Worm (Caenorhabditis elegans) whole organism, L4 larva: ENCODE measurements around the gene str-196.

Experiments
- D1046.2 ChIP-seq: fragments of 200-800 bp; sonication (Bioruptor generic); IDR thresholded peaks from 2 replicates; pipeline ENCODE4 v1.3.6; 2022; ENCODE audit warnings: missing genetic modification characterization, missing compliant biosample characterization
- F10B5.3 ChIP-seq: sonication (generic microtip); optimal IDR thresholded peaks from 2 replicates; lab custom pipeline; 2016; ENCODE audit warnings: mild to moderate bottlenecking, missing genetic modification characterization, missing compliant biosample characterization
- F26F4.8 ChIP-seq: fragments of 200-800 bp; sonication (Bioruptor generic); conservative IDR thresholded peaks from 2 replicates; pipeline ENCODE4 v1.3.6; 2022; ENCODE audit warnings: missing genetic modification characterization, missing compliant biosample characterization
- R02D3.7 ChIP-seq: fragments of 150-350 bp; sonication (generic microtip); optimal IDR thresholded peaks from 3 replicates; lab custom pipeline; 2014; ENCODE audit warnings: missing biosample characterization, missing genetic modification characterization
- T26A8.4 ChIP-seq: fragments of 200-800 bp; sonication (Bioruptor generic); IDR thresholded peaks from 2 replicates; pipeline ENCODE4 v1.3.6; 2022; ENCODE audit warnings: missing genetic modification characterization, missing compliant biosample characterization
- ZK337.2 ChIP-seq: fragments of 200-800 bp; sonication (Bioruptor generic); IDR thresholded peaks from 2 replicates; pipeline ENCODE4 v1.3.6; 2022; ENCODE audit warnings: missing genetic modification reagents, missing genetic modification characterization, missing compliant biosample characterization
- aha-1 ChIP-seq: fragments of 150-350 bp; peaks from one replicate; lab custom pipeline; 2014; ENCODE audit warnings: missing biosample characterization, missing genetic modification characterization
- aly-2 ChIP-seq: sonication (generic microtip); optimal IDR thresholded peaks from 2 replicates; lab custom pipeline; 2018; ENCODE audit warnings: missing biosample characterization, missing genetic modification characterization
- arid-1 ChIP-seq: fragments of 200-800 bp; sonication (Bioruptor generic); conservative IDR thresholded peaks from 2 replicates; pipeline ENCODE4 v1.3.6; 2022; ENCODE audit warnings: missing genetic modification reagents, missing genetic modification characterization, missing compliant biosample characterization
- ceh-28 ChIP-seq: fragments of 150-350 bp; optimal IDR thresholded peaks from 2 replicates; lab custom pipeline; 2014; ENCODE audit warnings: missing biosample characterization, missing genetic modification reagents, missing genetic modification characterization
- ceh-44 ChIP-seq: fragments of 200-800 bp; sonication (Bioruptor generic); IDR thresholded peaks from 2 replicates; pipeline ENCODE4 v1.3.6; 2022; ENCODE audit warnings: missing genetic modification reagents, missing genetic modification characterization, missing compliant biosample characterization
- ceh-62 ChIP-seq: sonication (generic microtip); optimal IDR thresholded peaks from 2 replicates; lab custom pipeline; 2017; ENCODE audit warnings: missing biosample characterization, missing genetic modification characterization
- ceh-82 ChIP-seq: sonication (generic microtip); optimal IDR thresholded peaks from 2 replicates; lab custom pipeline; 2017; ENCODE audit warnings: missing biosample characterization, missing genetic modification characterization
- daf-16 ChIP-seq, 3 experiments: sonication (generic microtip); optimal IDR thresholded peaks; 2 replicates each; lab custom pipeline; 2016 to 2017; ENCODE audit warnings: missing genetic modification characterization in 3 of 3, missing genetic modification reagents in 3 of 3, mild to moderate bottlenecking in 2 of 3, missing compliant biosample characterization in 2 of 3, missing biosample characterization in 1 of 3, moderate library complexity in 1 of 3
- dmd-6 ChIP-seq: fragments of 200-800 bp; sonication (Bioruptor generic); IDR thresholded peaks from 2 replicates; pipeline ENCODE4 v1.3.6; 2022; ENCODE audit warnings: missing genetic modification reagents, missing genetic modification characterization, missing compliant biosample characterization
- dpl-1 ChIP-seq: fragments of 150-350 bp; optimal IDR thresholded peaks from 2 replicates; lab custom pipeline; 2014; ENCODE audit warnings: missing biosample characterization, missing genetic modification reagents, missing genetic modification characterization
- dve-1 ChIP-seq: sonication (generic microtip); optimal IDR thresholded peaks from 2 replicates; lab custom pipeline; 2017; ENCODE audit warnings: antibody characterized with exemption, mild to moderate bottlenecking, missing genetic modification characterization, missing compliant biosample characterization; ENCODE audit not compliant: insufficient read depth
- hif-1 ChIP-seq, 2 experiments: sonication (generic microtip); optimal IDR thresholded peaks; 2 replicates each; lab custom pipeline; 2016 to 2017; ENCODE audit warnings: missing compliant biosample characterization in 2 of 2, missing genetic modification characterization in 2 of 2, missing genetic modification reagents in 2 of 2, missing genotype in 2 of 2, mild to moderate bottlenecking in 1 of 2
- hlh-11 ChIP-seq: fragments of 200-800 bp; sonication (Bioruptor generic); optimal IDR thresholded peaks from 2 replicates; lab custom pipeline; 2018; ENCODE audit warnings: mild to moderate bottlenecking, missing genetic modification characterization, missing compliant biosample characterization
- hlh-30 ChIP-seq: sonication (generic microtip); optimal IDR thresholded peaks from 2 replicates; lab custom pipeline; 2017; ENCODE audit warnings: antibody characterized with exemption, mild to moderate bottlenecking, missing genetic modification characterization, missing compliant biosample characterization; ENCODE audit not compliant: insufficient read depth
- lin-1 ChIP-seq: fragments of 200-800 bp; sonication (Bioruptor generic); IDR thresholded peaks from 2 replicates; pipeline ENCODE4 v1.3.6; 2022; ENCODE audit warnings: missing genetic modification reagents, missing genetic modification characterization, missing compliant biosample characterization
- lin-13 ChIP-seq: fragments of 150-350 bp; optimal IDR thresholded peaks from 2 replicates; lab custom pipeline; 2014; ENCODE audit warnings: missing biosample characterization, missing genetic modification reagents, missing genetic modification characterization
- lin-39 ChIP-seq: fragments of 150-350 bp; optimal IDR thresholded peaks from 2 replicates; lab custom pipeline; 2014; ENCODE audit warnings: missing biosample characterization, missing genetic modification reagents, missing genetic modification characterization
- lir-3 ChIP-seq: sonication (generic microtip); optimal IDR thresholded peaks from 2 replicates; lab custom pipeline; 2016; ENCODE audit warnings: mild to moderate bottlenecking, missing genetic modification characterization, missing compliant biosample characterization
- mdl-1 ChIP-seq, 2 experiments: fragments of 150-350 bp in 1 of 2; sonication (generic microtip) in 1 of 2; optimal IDR thresholded peaks; 2 replicates each; lab custom pipeline; 2014 to 2017; ENCODE audit warnings: missing biosample characterization in 2 of 2, missing genetic modification characterization in 2 of 2
- mdt-29 ChIP-seq: fragments of 200-800 bp; sonication (Bioruptor generic); IDR thresholded peaks from 2 replicates; pipeline ENCODE4 v1.3.6; 2022; ENCODE audit warnings: missing genetic modification reagents, missing genetic modification characterization, missing compliant biosample characterization
- mes-2 ChIP-seq: sonication (generic microtip); optimal IDR thresholded peaks from 2 replicates; lab custom pipeline; 2016; ENCODE audit warnings: missing genotype, mild to moderate bottlenecking, missing genetic modification characterization, missing compliant biosample characterization; ENCODE audit not compliant: poor library complexity, severe bottlenecking
- mxl-3 ChIP-seq: fragments of 200-800 bp; sonication (Bioruptor generic); optimal IDR thresholded peaks from 2 replicates; lab custom pipeline; 2018; ENCODE audit warnings: mild to moderate bottlenecking, missing genetic modification characterization, missing compliant biosample characterization
- nhr-102 ChIP-seq: sonication (generic microtip); optimal IDR thresholded peaks from 2 replicates; lab custom pipeline; 2016; ENCODE audit warnings: mild to moderate bottlenecking, missing genetic modification characterization, moderate library complexity, missing compliant biosample characterization
- nhr-11 ChIP-seq: fragments of 150-350 bp; optimal IDR thresholded peaks from 2 replicates; lab custom pipeline; 2014; ENCODE audit warnings: missing biosample characterization, missing genetic modification characterization
- nhr-237 ChIP-seq: sonication (generic microtip); optimal IDR thresholded peaks from 2 replicates; lab custom pipeline; 2017; ENCODE audit warnings: missing biosample characterization, missing genetic modification characterization
- nhr-28 ChIP-seq: fragments of 150-350 bp; optimal IDR thresholded peaks from 2 replicates; lab custom pipeline; 2014; ENCODE audit warnings: missing biosample characterization, missing genetic modification characterization
- nhr-41 ChIP-seq: fragments of 200-800 bp; sonication (Bioruptor generic); IDR thresholded peaks from 2 replicates; pipeline ENCODE4 v1.3.6; 2022; ENCODE audit warnings: missing genetic modification reagents, missing genetic modification characterization, missing compliant biosample characterization
- nhr-42 ChIP-seq: fragments of 200-800 bp; sonication (Bioruptor generic); IDR thresholded peaks from 2 replicates; pipeline ENCODE4 v1.3.6; 2022; ENCODE audit warnings: missing genetic modification characterization, missing compliant biosample characterization
- nhr-77 ChIP-seq: fragments of 150-350 bp; optimal IDR thresholded peaks from 2 replicates; lab custom pipeline; 2014; ENCODE audit warnings: missing biosample characterization, missing genetic modification characterization
- pha-4 ChIP-seq, 2 experiments: fragments of 150-350 bp in 1 of 2; fragments of 200-800 bp in 1 of 2; sonication (Bioruptor generic) in 1 of 2; IDR thresholded peaks in 1 of 2; optimal IDR thresholded peaks in 1 of 2; 2 replicates each; pipeline versions ENCODE4 v1.3.6 to Lab custom; 2014 to 2022; ENCODE audit warnings: missing genetic modification characterization in 2 of 2, missing genetic modification reagents in 2 of 2, missing biosample characterization in 1 of 2, missing compliant biosample characterization in 1 of 2
- php-3 ChIP-seq: fragments of 200-800 bp; sonication (Bioruptor generic); IDR thresholded peaks from 2 replicates; pipeline ENCODE4 v1.3.6; 2022; ENCODE audit warnings: missing genetic modification reagents, missing genetic modification characterization, missing compliant biosample characterization
- pqm-1 ChIP-seq: sonication (generic microtip); optimal IDR thresholded peaks from 2 replicates; lab custom pipeline; 2017; ENCODE audit warnings: missing biosample characterization, missing genetic modification characterization
- sdz-12 ChIP-seq: fragments of 200-800 bp; sonication (Bioruptor generic); optimal IDR thresholded peaks from 2 replicates; lab custom pipeline; 2018; ENCODE audit warnings: mild to moderate bottlenecking, missing genetic modification characterization, missing compliant biosample characterization
- snpc-4 ChIP-seq: fragments of 150-350 bp; optimal IDR thresholded peaks from 2 replicates; lab custom pipeline; 2014; ENCODE audit warnings: missing biosample characterization, missing genetic modification characterization
- spr-1 ChIP-seq: sonication (generic microtip); optimal IDR thresholded peaks from 2 replicates; lab custom pipeline; 2016; ENCODE audit warnings: mild to moderate bottlenecking, missing genetic modification characterization, missing compliant biosample characterization
- spr-3 ChIP-seq: fragments of 200-800 bp; sonication (Bioruptor generic); optimal IDR thresholded peaks from 2 replicates; lab custom pipeline; 2018; ENCODE audit warnings: mild to moderate bottlenecking, missing genetic modification characterization, missing compliant biosample characterization
- tra-1 ChIP-seq: fragments of 200-800 bp; sonication (Bioruptor generic); IDR thresholded peaks from 2 replicates; pipeline ENCODE4 v1.3.6; 2022; ENCODE audit warnings: missing genetic modification reagents, missing genetic modification characterization, missing compliant biosample characterization
- unc-39 ChIP-seq: sonication (generic microtip); optimal IDR thresholded peaks from 2 replicates; lab custom pipeline; 2017; ENCODE audit warnings: missing biosample characterization, missing genetic modification characterization
- vab-7 ChIP-seq: fragments of 200-800 bp; sonication (Bioruptor generic); IDR thresholded peaks from 2 replicates; pipeline ENCODE4 v1.3.6; 2022; ENCODE audit warnings: missing genetic modification reagents, missing genetic modification characterization, missing compliant biosample characterization
- ztf-11 ChIP-seq: fragments of 150-350 bp; optimal IDR thresholded peaks from 2 replicates; lab custom pipeline; 2014; ENCODE audit warnings: missing biosample characterization, missing genetic modification characterization
- ztf-7 ChIP-seq: fragments of 150-350 bp; optimal IDR thresholded peaks from 2 replicates; lab custom pipeline; 2014; ENCODE audit warnings: missing biosample characterization, missing genetic modification characterization

Gene str-196

ce11 chrV:474516-474915, 17.0 kb upstream of the str-196 start, which contains the start of gene nhr-99:
TSS of gene nhr-99 (plus strand) at chrV:474778.
- TF ChIP-seq mxl-3 (GFP tag; lab: Kevin White, UChicago) = peak; percentile 27
- TF ChIP-seq nhr-41 (GFP tag; lab: Robert Waterston, UW) = no peak
- TF ChIP-seq daf-16 (GFP tag; optimal IDR thresholded peaks at IDR 0.05; lab: Kevin White, UChicago) = no peak
- peak; percentile 75 for TF ChIP-seq daf-16 (tag; optimal IDR thresholded peaks at IDR 0.05; lab: Kevin White, UChicago)
- TF ChIP-seq hlh-11 = peak; percentile 61
- peak; percentile 46 for TF ChIP-seq pqm-1 (tag; lab: Kevin White, UChicago)
- no peak for TF ChIP-seq spr-3 (GFP tag; lab: Kevin White, UChicago)
- no peak for TF ChIP-seq nhr-102
- TF ChIP-seq mes-2 (tag; lab: Kevin White, UChicago) = no peak
- TF ChIP-seq nhr-77 (tag; lab: Kevin White, UChicago) = peak; percentile 47
- no peak for TF ChIP-seq nhr-237 (tag; lab: Kevin White, UChicago)
- TF ChIP-seq nhr-28 (tag; lab: Kevin White, UChicago) = peak; percentile 80
- TF ChIP-seq dpl-1 = no peak
- TF ChIP-seq T26A8.4 = no peak
- TF ChIP-seq ceh-44 (GFP tag; lab: Robert Waterston, UW) = no peak
- no peak for TF ChIP-seq tra-1 (GFP tag; lab: Robert Waterston, UW)
- TF ChIP-seq hlh-30 (tag; lab: Kevin White, UChicago) = peak; percentile 39
- TF ChIP-seq nhr-11 (tag; lab: Kevin White, UChicago) = no peak
- no peak for TF ChIP-seq lin-39
- TF ChIP-seq dve-1 (tag; lab: Kevin White, UChicago) = peak; percentile 71
- peak in 1 of 2 experiments; percentile 45 for TF ChIP-seq mdl-1 (tag; optimal IDR thresholded peaks at IDR 0.05; lab: Kevin White, UChicago)
- TF ChIP-seq arid-1 (GFP tag; lab: Robert Waterston, UW) = no peak
- TF ChIP-seq ztf-7 (tag; lab: Kevin White, UChicago) = no peak
- TF ChIP-seq dmd-6 (GFP tag; lab: Robert Waterston, UW) = peak; percentile 79
- peak; percentile 94 for TF ChIP-seq php-3 (GFP tag; lab: Robert Waterston, UW)
- TF ChIP-seq hif-1 (tag; optimal IDR thresholded peaks at IDR 0.05; lab: Kevin White, UChicago) = no peak

- TF ChIP-seq daf-16 (GFP tag; optimal IDR thresholded peaks at IDR 0.05; lab: Kevin White, UChicago) (no peak), daf-16 (tag; optimal IDR thresholded peaks at IDR 0.05; lab: Kevin White, UChicago) (peak; percentile 63), dmd-6 (GFP tag; lab: Robert Waterston, UW) (peak; percentile 87), lin-1 (GFP tag; lab: Robert Waterston, UW) (0 out of 2 replicates have a peak, but pooled peaks have one; percentile 12), vab-7 (GFP tag; lab: Robert Waterston, UW) (no peak), lir-3 (tag; lab: Kevin White, UChicago) (no peak), lin-13 (no peak), ceh-82 (no peak), R02D3.7 (tag; lab: Kevin White, UChicago) (no peak), spr-1 (no peak), lin-39 (no peak), ZK337.2 (no peak), mxl-3 (GFP tag; lab: Kevin White, UChicago) (no peak), ztf-7 (tag; lab: Kevin White, UChicago) (no peak), nhr-77 (tag; lab: Kevin White, UChicago) (peak; percentile 24), F10B5.3 (tag; lab: Kevin White, UChicago) (no peak), ceh-62 (tag; lab: Kevin White, UChicago) (no peak), F26F4.8 (no peak), nhr-42 (no peak), pha-4 (GFP tag; IDR thresholded peaks at IDR 0.05; lab: Robert Waterston, UW) (no peak), pha-4 (tag; optimal IDR thresholded peaks at IDR 0.05; lab: Kevin White, UChicago) (no peak), sdz-12 (GFP tag; lab: Kevin White, UChicago) (no peak), hlh-11 (peak; percentile 50), ceh-44 (GFP tag; lab: Robert Waterston, UW) (no peak), aly-2 (tag; lab: Kevin White, UChicago) (no peak), ceh-28 (tag; lab: Kevin White, UChicago) (no peak), pqm-1 (tag; lab: Kevin White, UChicago) (peak; percentile 68), nhr-102 (no peak), spr-3 (GFP tag; lab: Kevin White, UChicago) (no peak), ztf-11 (tag; lab: Kevin White, UChicago) (no peak), mdt-29 (GFP tag; lab: Robert Waterston, UW) (no peak), unc-39 (tag; lab: Kevin White, UChicago) (no peak), D1046.2 (no peak), aha-1 (tag; lab: Kevin White, UChicago) (no peak), snpc-4 (tag; lab: Kevin White, UChicago) (no peak)
These were observed 13.8 kb upstream of the str-196 start, which contains the start of gene nhr-55 for ce11 chrV:477664-478212. TSS of gene nhr-55 (plus strand) at chrV:478162.
